Worm (Caenorhabditis elegans): ENCODE results near the gene cec-8.

The cec-8 gene

ce11 chrIII:432988-433387 lies 3.9 kb downstream of the cec-8 start (continued):
- TF ChIP-seq fkh-4 (tag; optimal IDR thresholded peaks at IDR 0.05; ENCODE audit: borderline replicate concordance) (no peak), pqm-1 (tag; optimal IDR thresholded peaks at IDR 0.05) (no peak), mdl-1 (tag; optimal IDR thresholded peaks at IDR 0.05) (peak in 1 of 2 experiments; percentile 16), unc-98 (GFP tag; IDR thresholded peaks at IDR 0.05) (no peak), efl-1 (optimal IDR thresholded peaks at IDR 0.05) (peak; percentile 61 to 78), efl-1 (GFP tag; optimal IDR thresholded peaks at IDR 0.05 in 1 of 2) (peak; percentile 42 to 93), nhr-90 (tag; optimal IDR thresholded peaks at IDR 0.05; ENCODE audit: poor library complexity) (peak; percentile 49), nhr-19 (GFP tag; conservative IDR thresholded peaks at IDR 0.05) (peak; percentile 32), pag-3 (tag; optimal IDR thresholded peaks at IDR 0.05; ENCODE audit: borderline replicate concordance, insufficient read depth) (no peak), mef-2 (tag; optimal IDR thresholded peaks at IDR 0.05) (no peak), dpl-1 (GFP tag; optimal IDR thresholded peaks at IDR 0.05) (peak; percentile 24 to 45 (median 34)), alr-1 (tag; optimal IDR thresholded peaks at IDR 0.05; ENCODE audit: borderline replicate concordance) (no peak), fkh-10 (GFP tag; optimal IDR thresholded peaks at IDR 0.05) (no peak), aly-2 (tag; optimal IDR thresholded peaks at IDR 0.05) (no peak), nhr-77 (tag; optimal IDR thresholded peaks at IDR 0.05) (peak; percentile 51), dsc-1 (tag; optimal IDR thresholded peaks at IDR 0.05) (peak; percentile 17), lsy-2 (tag; optimal IDR thresholded peaks at IDR 0.05) (peak; percentile 43 to 58), ama-1 (optimal IDR thresholded peaks at IDR 0.05) (no peak), sptf-1 (tag; optimal IDR thresholded peaks at IDR 0.05) (no peak), pax-3 (tag; optimal IDR thresholded peaks at IDR 0.05) (no peak), irx-1 (tag; optimal IDR thresholded peaks at IDR 0.05) (no peak), ces-1 (GFP tag; optimal IDR thresholded peaks at IDR 0.05) (no peak), elt-3 (tag; optimal IDR thresholded peaks at IDR 0.05) (no peak), nhr-85 (tag) (peak; percentile 92), nhr-28 (tag; optimal IDR thresholded peaks at IDR 0.05) (no peak), hlh-4 (tag; optimal IDR thresholded peaks at IDR 0.05) (no peak), C34B4.2 (tag; optimal IDR thresholded peaks at IDR 0.05) (no peak), nhr-76 (tag; optimal IDR thresholded peaks at IDR 0.05) (no peak), nhr-20 (tag; optimal IDR thresholded peaks at IDR 0.05) (peak; percentile 61), nhr-237 (tag; optimal IDR thresholded peaks at IDR 0.05) (no peak)

- TF ChIP-seq ceh-63 (GFP tag; optimal IDR thresholded peaks at IDR 0.05) (no peak), elt-3 (tag; optimal IDR thresholded peaks at IDR 0.05) (peak in 2 of 6 experiments; percentile 2 to 74), ets-5 (GFP tag; IDR thresholded peaks at IDR 0.05) (no peak), snu-23 (GFP tag; optimal IDR thresholded peaks at IDR 0.05) (peak; percentile 45), fos-1 (tag; optimal IDR thresholded peaks at IDR 0.05) (no peak), blmp-1 (tag; optimal IDR thresholded peaks at IDR 0.05) (peak; percentile 90), mep-1 (tag; optimal IDR thresholded peaks at IDR 0.05) (peak; percentile 70), unc-98 (GFP tag; IDR thresholded peaks at IDR 0.05) (no peak), aly-2 (tag; optimal IDR thresholded peaks at IDR 0.05) (no peak), Y116A8C.19 (tag; optimal IDR thresholded peaks at IDR 0.05; ENCODE audit: borderline replicate concordance) (no peak), unc-30 (tag; optimal IDR thresholded peaks at IDR 0.05) (no peak), lin-35 (GFP tag; optimal IDR thresholded peaks at IDR 0.05) (peak in 1 of 2 experiments; percentile 20), nhr-47 (tag; optimal IDR thresholded peaks at IDR 0.05) (no peak), rnt-1 (tag; optimal IDR thresholded peaks at IDR 0.05) (peak; percentile 9), lin-14 (GFP tag; optimal IDR thresholded peaks at IDR 0.05) (peak; percentile 74), lir-3 (tag; optimal IDR thresholded peaks at IDR 0.05; ENCODE audit: poor library complexity) (no peak), isw-1 (GFP tag; IDR thresholded peaks at IDR 0.05) (0 out of 2 replicates have a peak, but pooled peaks have one; percentile 1), nhr-20 (tag; optimal IDR thresholded peaks at IDR 0.05) (peak; percentile 14), F16B12.6 (tag; optimal IDR thresholded peaks at IDR 0.05) (no peak)
Measured at ce11 chrIII:434361-434941, 5.3 kb downstream of the cec-8 start, which contains the start of gene affl-2. Gene affl-2 (plus strand): TSS chrIII:434891.
